Fruit fly (Drosophila melanogaster): ENCODE measurements around the gene Ance.

The Ance gene

DNA sequence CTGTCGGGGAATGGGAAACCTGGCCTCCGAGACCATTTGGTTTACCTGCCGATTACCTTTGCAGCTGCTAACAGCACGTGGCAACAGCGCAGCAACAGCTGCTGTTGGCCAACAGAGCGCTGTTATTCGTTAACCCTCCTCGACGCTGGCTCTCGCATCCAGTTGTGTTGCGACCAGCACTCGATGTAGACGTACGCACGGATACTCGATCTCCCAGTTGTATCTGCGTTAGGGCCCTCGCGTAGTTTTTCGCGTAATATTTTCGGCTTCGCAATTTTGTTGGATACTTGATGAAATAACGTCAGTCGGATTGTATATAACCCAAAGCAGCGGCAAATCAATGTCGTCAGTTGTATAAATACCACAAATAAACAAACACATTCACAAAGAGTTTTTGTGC lies 26.6 kb upstream of the Ance start (continued):
- peak; percentile 15; the same call in 1 of the 3 replicates for TF ChIP-seq zen2 (GFP tag; IDR thresholded peaks at IDR 0.05; ENCODE audit: partially characterized antibody)
- peak; percentile 44; the same call in 1 of the 2 replicates for TF ChIP-seq ttk (GFP tag; IDR thresholded peaks at IDR 0.05)
- TF ChIP-seq H2.0 (GFP tag; IDR thresholded peaks at IDR 0.05): no peak
- TF ChIP-seq ac (GFP tag; optimal IDR thresholded peaks at IDR 0.05): peak; percentile 62
- peak; percentile 22 for TF ChIP-seq CG4424 (GFP tag; optimal IDR thresholded peaks at IDR 0.05)
- peak; percentile 99 for TF ChIP-seq Jarid2 (GFP tag; optimal IDR thresholded peaks at IDR 0.05)
- TF ChIP-seq onecut (GFP tag; IDR thresholded peaks at IDR 0.05): peak; percentile 29; the same call in 1 of the 2 replicates
- 0 out of 3 replicates have a peak, but pooled peaks have one; percentile 42 for TF ChIP-seq gce (GFP tag; IDR thresholded peaks at IDR 0.05)
- TF ChIP-seq pfk (GFP tag; optimal IDR thresholded peaks at IDR 0.05): no peak
- peak; percentile 19; the same call in 1 of the 3 replicates for TF ChIP-seq CG34224 (GFP tag; IDR thresholded peaks at IDR 0.05; ENCODE audit: partially characterized antibody)
- 0 out of 2 replicates have a peak, but pooled peaks have one; percentile 27 for TF ChIP-seq CG4360 (GFP tag; IDR thresholded peaks at IDR 0.05)
- TF ChIP-seq CG9797 (GFP tag; optimal IDR thresholded peaks at IDR 0.05): no peak
- peak; percentile 4 for TF ChIP-seq kay (GFP tag; optimal IDR thresholded peaks at IDR 0.05)
- peak; percentile 88 for TF ChIP-seq CG42726 (GFP tag; IDR thresholded peaks at IDR 0.05; ENCODE audit: partially characterized antibody)
- TF ChIP-seq schlank (tag; optimal IDR thresholded peaks at IDR 0.05): no peak
- no peak for TF ChIP-seq CG11247 (GFP tag; IDR thresholded peaks at IDR 0.05)
- TF ChIP-seq Med (GFP tag): peak; percentile 94
- peak; percentile 7 for TF ChIP-seq MTF-1 (GFP tag; optimal IDR thresholded peaks at IDR 0.05; ENCODE audit: borderline replicate concordance)
- 0 out of 2 replicates have a peak, but pooled peaks have one; percentile 18 for TF ChIP-seq CG32532 (GFP tag; IDR thresholded peaks at IDR 0.05)
- peak; percentile 78 for TF ChIP-seq bbx (GFP tag; IDR thresholded peaks at IDR 0.05; ENCODE audit: partially characterized antibody)
- no peak for TF ChIP-seq CG10462 (GFP tag; optimal IDR thresholded peaks at IDR 0.05)
- peak; percentile 23; the same call in 1 of the 2 replicates for TF ChIP-seq unc-4 (GFP tag; IDR thresholded peaks at IDR 0.05; ENCODE audit: partially characterized antibody)
- peak; percentile 92 for TF ChIP-seq CG3163 (GFP tag; optimal IDR thresholded peaks at IDR 0.05)
- peak; percentile 75 for TF ChIP-seq ato (GFP tag; IDR thresholded peaks at IDR 0.05; ENCODE audit: partially characterized antibody)
- TF ChIP-seq zfh1 (GFP tag; IDR thresholded peaks at IDR 0.05): peak; percentile 44; the same call in 1 of the 3 replicates
- peak; percentile 17 for TF ChIP-seq PHDP (tag; optimal IDR thresholded peaks at IDR 0.05)
- TF ChIP-seq nom (GFP tag; optimal IDR thresholded peaks at IDR 0.05): peak; percentile 30
- TF ChIP-seq slou (GFP tag; optimal IDR thresholded peaks at IDR 0.05): no peak
- TF ChIP-seq ems (GFP tag; optimal IDR thresholded peaks at IDR 0.05): peak; percentile 20
- TF ChIP-seq CG13424 (tag; optimal IDR thresholded peaks at IDR 0.05): peak; percentile 3
- TF ChIP-seq CG4617 (GFP tag; optimal IDR thresholded peaks at IDR 0.05; ENCODE audit: borderline replicate concordance): no peak
- TF ChIP-seq CG8089 (GFP tag; optimal IDR thresholded peaks at IDR 0.05): no peak
- TF ChIP-seq nerfin-1 (tag; optimal IDR thresholded peaks at IDR 0.05): peak; percentile 18
- TF ChIP-seq vfl (GFP tag; optimal IDR thresholded peaks at IDR 0.05): peak; percentile 7
- TF ChIP-seq sob (GFP tag; IDR thresholded peaks at IDR 0.05): peak; percentile 51; the same call in 1 of the 2 replicates
- TF ChIP-seq CG15269 (tag; optimal IDR thresholded peaks at IDR 0.05): peak; percentile 21
- TF ChIP-seq ara (GFP tag; IDR thresholded peaks at IDR 0.05): 0 out of 2 replicates have a peak, but pooled peaks have one; percentile 8
- TF ChIP-seq Scr (GFP tag; IDR thresholded peaks at IDR 0.05; ENCODE audit: partially characterized antibody): peak; percentile 26; the same call in 1 of the 2 replicates
- no peak for TF ChIP-seq danr (GFP tag; IDR thresholded peaks at IDR 0.05)
- peak; percentile 28; the same call in 1 of the 3 replicates for TF ChIP-seq CG16813 (GFP tag; IDR thresholded peaks at IDR 0.05; ENCODE audit: partially characterized antibody)
- peak; percentile 38 for TF ChIP-seq grn (GFP tag; optimal IDR thresholded peaks at IDR 0.05)
- peak; percentile 3 for TF ChIP-seq kni (GFP tag; optimal IDR thresholded peaks at IDR 0.05)
- peak; percentile 48; the same call in 1 of the 3 replicates for TF ChIP-seq so (GFP tag; IDR thresholded peaks at IDR 0.05)
- no peak for TF ChIP-seq dati (GFP tag; IDR thresholded peaks at IDR 0.05)
- TF ChIP-seq vnd (GFP tag; IDR thresholded peaks at IDR 0.05; ENCODE audit: partially characterized antibody): no peak
- TF ChIP-seq HLH3B (GFP tag; IDR thresholded peaks at IDR 0.05): peak; percentile 21; the same call in 1 of the 2 replicates
- peak; percentile 25 for TF ChIP-seq grau (tag; optimal IDR thresholded peaks at IDR 0.05)
- TF ChIP-seq croc (GFP tag; conservative IDR thresholded peaks at IDR 0.05): no peak
- TF ChIP-seq gt (GFP tag; IDR thresholded peaks at IDR 0.05): no peak

Data from whole organism, embryonic.